Worm (Caenorhabditis elegans) whole organism, mixed stage, embryonic: ENCODE measurements around the gene scl-9.

Experiments
- blmp-1 ChIP-seq: fragments of 150-350 bp; optimal IDR thresholded peaks from 2 replicates; lab custom pipeline; 2014; ENCODE audit warnings: missing biosample characterization, missing genetic modification characterization
- ces-1 ChIP-seq: fragments of 150-350 bp; optimal IDR thresholded peaks from 2 replicates; lab custom pipeline; 2014; ENCODE audit warnings: missing biosample characterization, missing genetic modification reagents, missing genetic modification characterization
- elt-1 ChIP-seq: sonication (generic microtip); optimal IDR thresholded peaks from 2 replicates; lab custom pipeline; 2017; ENCODE audit warnings: missing genetic modification characterization, mild to moderate bottlenecking, missing compliant biosample characterization, antibody characterized with exemption, moderate library complexity, borderline replicate concordance; ENCODE audit not compliant: insufficient read depth
- ham-2 ChIP-seq: fragments of 200-800 bp; sonication (Bioruptor generic); optimal IDR thresholded peaks from 2 replicates; lab custom pipeline; 2018; ENCODE audit warnings: mild to moderate bottlenecking, missing genetic modification characterization, missing compliant biosample characterization
- mls-2 ChIP-seq: sonication (generic microtip); optimal IDR thresholded peaks from 2 replicates; lab custom pipeline; 2016; ENCODE audit warnings: mild to moderate bottlenecking, missing genetic modification characterization, moderate library complexity, missing compliant biosample characterization
- nhr-12 ChIP-seq: fragments of 150-350 bp; optimal IDR thresholded peaks from 2 replicates; lab custom pipeline; 2014; ENCODE audit warnings: missing biosample characterization, missing genetic modification characterization
- nhr-28 ChIP-seq: fragments of 150-350 bp; optimal IDR thresholded peaks from 2 replicates; lab custom pipeline; 2014; ENCODE audit warnings: missing biosample characterization, missing genetic modification characterization
- nhr-76 ChIP-seq: sonication (generic microtip); optimal IDR thresholded peaks from 2 replicates; lab custom pipeline; 2017; ENCODE audit warnings: missing biosample characterization, missing genetic modification characterization
- unc-120 ChIP-seq: sonication (generic microtip); optimal IDR thresholded peaks from 2 replicates; lab custom pipeline; 2017; ENCODE audit warnings: missing genetic modification characterization, missing compliant biosample characterization; ENCODE audit not compliant: poor library complexity, severe bottlenecking
- unc-39 ChIP-seq: fragments of 150-350 bp; optimal IDR thresholded peaks from 2 replicates; lab custom pipeline; 2014; ENCODE audit warnings: missing biosample characterization, missing genetic modification characterization
- unc-62 ChIP-seq: fragments of 150-350 bp; optimal IDR thresholded peaks from 2 replicates; lab custom pipeline; 2014; ENCODE audit warnings: missing biosample characterization, missing genetic modification reagents, missing genetic modification characterization
- ztf-11 ChIP-seq: fragments of 150-350 bp; optimal IDR thresholded peaks from 2 replicates; lab custom pipeline; 2014; ENCODE audit warnings: missing biosample characterization, missing genetic modification characterization

DNA sequence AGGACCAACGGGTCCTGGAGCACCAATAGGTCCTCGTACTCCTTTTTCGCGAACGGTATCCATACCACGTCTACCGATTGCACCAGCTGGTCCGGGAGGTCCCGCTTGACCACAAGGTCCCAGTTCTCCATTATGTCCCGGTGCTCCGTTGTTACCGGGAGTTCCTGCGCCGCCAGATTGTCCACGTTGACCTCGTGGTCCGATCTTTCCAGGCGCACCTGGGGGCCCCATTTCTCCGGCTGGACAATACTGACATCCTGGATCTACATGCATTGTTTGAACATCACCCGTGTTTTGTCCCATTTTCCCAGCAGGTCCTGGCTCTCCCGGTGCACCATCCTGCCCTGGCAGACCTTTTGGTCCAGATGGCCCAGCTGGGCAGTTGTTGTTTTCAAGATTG, 19.1 kb downstream of the scl-9 start:
- TF ChIP-seq nhr-12 (tag; lab: Kevin White, UChicago) (no peak), nhr-28 (tag; lab: Kevin White, UChicago) (no peak), unc-39 (no peak), mls-2 (no peak), ztf-11 (tag; lab: Kevin White, UChicago) (no peak), ces-1 (no peak), ham-2 (GFP tag; lab: Kevin White, UChicago) (no peak), unc-120 (tag; lab: Kevin White, UChicago) (no peak), nhr-76 (no peak), blmp-1 (tag; lab: Kevin White, UChicago) (no peak), elt-1 (tag; lab: Kevin White, UChicago) (no peak), unc-62 (GFP tag; lab: Kevin White, UChicago) (no peak)
